Fruit fly (Drosophila melanogaster): ENCODE results near the gene Wdr81.

The Wdr81 gene

dm6 chr2L:11965610-11966594 lies 54.9 kb downstream of the Wdr81 start:
- TF ChIP-seq Drgx (GFP tag; IDR thresholded peaks at IDR 0.05) (0 out of 2 replicates have a peak, but pooled peaks have one; percentile 12), Ets65A (GFP tag) (peak; percentile 2), cg (GFP tag; optimal IDR thresholded peaks at IDR 0.05) (peak; percentile 5), CG10565 (GFP tag; optimal IDR thresholded peaks at IDR 0.05) (no peak), sens (GFP tag) (peak; percentile 79), CG11247 (GFP tag; IDR thresholded peaks at IDR 0.05) (0 out of 2 replicates have a peak, but pooled peaks have one; percentile 8), shn (GFP tag; optimal IDR thresholded peaks at IDR 0.05) (no peak), lbe (GFP tag; optimal IDR thresholded peaks at IDR 0.05) (peak; percentile 0), CG3065 (GFP tag; optimal IDR thresholded peaks at IDR 0.05) (no peak)
